Worm (Caenorhabditis elegans): ENCODE data around the gene srg-45.

Gene srg-45

DNA sequence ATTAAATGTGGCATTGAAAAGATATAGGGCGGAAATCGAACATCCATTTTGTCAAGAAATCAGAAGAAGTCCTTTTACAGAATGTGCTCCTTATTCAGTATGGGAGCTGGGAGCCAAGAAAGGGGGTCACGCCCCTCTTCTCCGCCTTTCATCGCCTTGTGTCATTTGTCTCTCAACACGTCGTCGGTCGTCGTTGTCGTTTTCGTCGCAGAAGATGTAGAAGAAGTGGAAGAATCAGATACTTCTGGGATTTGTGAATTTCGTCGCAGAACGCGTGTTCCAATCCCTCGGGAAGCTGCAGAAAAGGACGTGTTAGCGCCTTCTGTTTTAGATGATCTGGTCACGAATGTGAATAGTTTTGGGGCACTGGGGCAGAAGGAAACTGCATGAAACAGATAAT, 30.3 kb upstream of the srg-45 start, which contains the start of gene bnc-1:
bnc-1 (minus strand) TSS at position 101 of the 400 bp plus-strand sequence.
- TF ChIP-seq scrt-1 (GFP tag; IDR thresholded peaks at IDR 0.05) (no peak), hnd-1 (tag; optimal IDR thresholded peaks at IDR 0.05) (no peak), sea-1 (GFP tag; conservative IDR thresholded peaks at IDR 0.05) (no peak), tbx-37 (GFP tag; conservative IDR thresholded peaks at IDR 0.05) (no peak), hmbx-1 (tag; optimal IDR thresholded peaks at IDR 0.05) (no peak), ceh-36 (tag; optimal IDR thresholded peaks at IDR 0.05) (no peak), pes-1 (GFP tag; IDR thresholded peaks at IDR 0.05) (no peak), ceh-13 (GFP tag; optimal IDR thresholded peaks at IDR 0.05) (no peak), B0310.2 (tag; optimal IDR thresholded peaks at IDR 0.05) (no peak), F13C5.2 (tag; optimal IDR thresholded peaks at IDR 0.05) (no peak), ets-7 (tag; optimal IDR thresholded peaks at IDR 0.05) (no peak), aly-1 (tag; optimal IDR thresholded peaks at IDR 0.05) (no peak), tra-4 (tag; optimal IDR thresholded peaks at IDR 0.05) (no peak), hmg-4 (GFP tag; optimal IDR thresholded peaks at IDR 0.05) (no peak), ama-1 (optimal IDR thresholded peaks at IDR 0.05) (no peak), tbx-11 (GFP tag; IDR thresholded peaks at IDR 0.05) (no peak), flt-1 (GFP tag; IDR thresholded peaks at IDR 0.05) (no peak)

DNA sequence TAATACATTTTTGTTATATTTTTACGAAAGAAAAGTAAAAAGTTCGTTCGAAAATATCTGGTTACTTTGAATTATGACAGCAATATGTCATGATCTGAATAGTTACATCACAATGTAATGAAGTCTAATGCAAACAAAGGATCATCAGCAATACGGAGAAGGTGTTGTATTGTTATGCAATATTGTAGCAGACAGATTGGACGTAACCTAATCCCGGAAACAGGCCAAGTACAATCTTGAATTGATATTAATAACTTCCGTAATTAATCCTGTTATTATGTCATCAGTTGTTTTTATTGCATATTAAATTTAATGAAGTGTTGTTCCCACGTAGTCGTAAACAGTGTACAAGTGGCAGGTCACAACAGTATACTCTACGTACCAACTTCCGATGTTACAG, 25.8 kb upstream of the srg-45 start:
- TF ChIP-seq ceh-36 (tag; optimal IDR thresholded peaks at IDR 0.05) (peak; percentile 3), aly-1 (tag; optimal IDR thresholded peaks at IDR 0.05) (no peak)

DNA sequence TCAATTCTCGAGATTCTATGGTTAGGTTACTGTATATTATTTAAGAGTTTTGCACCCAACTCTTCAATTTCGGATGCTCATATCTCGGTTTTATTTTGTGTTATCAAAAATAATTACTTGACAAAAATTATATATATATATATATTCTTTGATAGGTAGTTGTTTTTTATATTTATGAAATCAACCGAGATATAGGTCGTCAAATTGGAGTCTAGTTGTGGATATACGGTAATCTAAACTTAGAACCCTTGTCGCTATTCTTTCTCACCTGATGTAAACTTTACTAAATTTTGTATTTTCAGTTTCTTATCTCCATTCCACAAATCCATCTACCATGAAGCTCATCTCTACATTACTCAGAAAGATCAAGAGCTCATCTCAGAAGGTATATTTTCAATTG, 24.1 kb upstream of the srg-45 start, which contains the start of gene F55C5.10:
F55C5.10 (plus strand) TSS at position 301 of the 400 bp plus-strand sequence.
- TF ChIP-seq tbx-11 (GFP tag; IDR thresholded peaks at IDR 0.05) (no peak), tbx-37 (GFP tag; conservative IDR thresholded peaks at IDR 0.05) (no peak), ama-1 (optimal IDR thresholded peaks at IDR 0.05) (no peak), aly-1 (tag; optimal IDR thresholded peaks at IDR 0.05) (no peak), tra-4 (tag; optimal IDR thresholded peaks at IDR 0.05) (no peak), ceh-36 (tag; optimal IDR thresholded peaks at IDR 0.05) (no peak), F13C5.2 (tag; optimal IDR thresholded peaks at IDR 0.05) (no peak), scrt-1 (GFP tag; IDR thresholded peaks at IDR 0.05) (no peak), pes-1 (GFP tag; IDR thresholded peaks at IDR 0.05) (no peak), B0310.2 (tag; optimal IDR thresholded peaks at IDR 0.05) (no peak), sea-1 (GFP tag; conservative IDR thresholded peaks at IDR 0.05) (no peak), hnd-1 (tag; optimal IDR thresholded peaks at IDR 0.05) (no peak), hmbx-1 (tag; optimal IDR thresholded peaks at IDR 0.05) (no peak), hmg-4 (GFP tag; optimal IDR thresholded peaks at IDR 0.05) (no peak), ets-7 (tag; optimal IDR thresholded peaks at IDR 0.05) (no peak), flt-1 (GFP tag; IDR thresholded peaks at IDR 0.05) (no peak)

DNA sequence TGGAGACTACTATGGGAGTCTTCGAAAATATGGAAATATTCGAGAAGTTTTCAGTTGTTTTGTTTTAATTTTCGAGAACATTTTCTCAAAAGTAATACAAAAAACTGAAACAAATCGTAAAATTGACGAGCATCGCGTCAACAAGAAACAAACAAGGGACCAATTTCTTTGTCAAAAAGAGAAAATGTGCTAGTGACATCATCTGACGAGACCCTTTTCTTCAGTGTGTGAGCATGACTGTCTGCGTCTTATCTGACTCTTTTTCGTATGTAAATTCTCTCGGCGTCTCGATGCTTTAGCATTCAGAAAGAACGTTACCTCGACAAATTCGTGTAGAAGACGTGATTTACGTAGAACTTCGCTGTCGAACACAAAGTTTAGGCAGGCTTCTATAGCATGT, 19.6 kb upstream of the srg-45 start:
- no peak for TF ChIP-seq pes-1 (GFP tag; IDR thresholded peaks at IDR 0.05)
- no peak for TF ChIP-seq scrt-1 (GFP tag; IDR thresholded peaks at IDR 0.05)
- no peak for TF ChIP-seq hnd-1 (tag; optimal IDR thresholded peaks at IDR 0.05)
- no peak for TF ChIP-seq ets-7 (tag; optimal IDR thresholded peaks at IDR 0.05)
- TF ChIP-seq tbx-11 (GFP tag; IDR thresholded peaks at IDR 0.05), result no peak
- TF ChIP-seq ceh-13 (GFP tag; optimal IDR thresholded peaks at IDR 0.05), result no peak

DNA sequence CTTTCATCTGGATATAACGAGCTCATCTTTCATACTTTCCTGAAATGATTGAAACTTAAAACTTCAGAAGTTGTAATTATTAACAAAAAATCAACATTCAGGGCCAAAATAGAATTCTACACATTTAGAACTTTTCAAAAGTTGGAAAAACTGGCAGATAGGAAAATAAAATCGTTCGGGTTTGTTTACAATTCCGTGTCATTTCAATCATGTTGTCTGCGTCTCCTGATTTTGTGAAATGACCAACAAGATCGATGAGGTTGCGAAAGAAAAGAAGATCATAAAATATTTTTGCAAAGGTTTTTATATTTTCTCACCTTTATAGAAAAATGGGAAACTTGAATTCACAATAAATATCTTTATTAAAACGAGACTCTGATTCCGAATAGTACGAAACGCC, 18.7 kb upstream of the srg-45 start, which contains the start of gene rskd-1:
rskd-1 (minus strand) TSS at position 39 of the 400 bp plus-strand sequence.
- TF ChIP-seq tbx-11 (GFP tag; IDR thresholded peaks at IDR 0.05) (no peak), sea-1 (GFP tag; conservative IDR thresholded peaks at IDR 0.05) (no peak), F13C5.2 (tag; optimal IDR thresholded peaks at IDR 0.05) (no peak)

DNA sequence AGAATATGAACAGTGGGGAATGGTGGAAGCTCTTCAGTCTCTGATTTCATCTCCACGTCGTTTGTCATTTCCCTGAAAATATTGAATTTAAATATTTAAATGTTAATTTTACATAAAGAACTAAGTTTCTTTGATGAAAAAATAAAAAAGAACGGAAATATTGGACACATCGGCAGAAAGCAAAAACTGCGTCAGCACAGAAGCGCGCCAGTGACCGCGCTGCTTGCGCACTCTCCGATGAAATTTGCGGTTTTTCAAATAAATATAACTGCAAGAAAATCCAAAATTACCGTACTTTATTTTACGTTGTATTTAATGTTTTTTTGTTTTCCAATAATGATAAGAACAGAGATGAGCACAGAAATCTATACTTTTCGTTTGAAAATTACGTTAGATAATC, 15.7 kb upstream of the srg-45 start, which contains the start of the genes srpa-68 and srh-16:
srpa-68 (minus strand) TSS at position 72 of the 400 bp plus-strand sequence.
srh-16 (plus strand) TSS at position 275 of the 400 bp plus-strand sequence.
- no peak for TF ChIP-seq tra-4 (tag; optimal IDR thresholded peaks at IDR 0.05)
- no peak for TF ChIP-seq ama-1 (optimal IDR thresholded peaks at IDR 0.05)
- TF ChIP-seq B0310.2 (tag; optimal IDR thresholded peaks at IDR 0.05), result peak; percentile 28
- peak; percentile 29 for TF ChIP-seq ceh-36 (tag; optimal IDR thresholded peaks at IDR 0.05)
- TF ChIP-seq tbx-37 (GFP tag; conservative IDR thresholded peaks at IDR 0.05), result 0 out of 2 replicates have a peak, but pooled peaks have one; percentile 17
- no peak for TF ChIP-seq aly-1 (tag; optimal IDR thresholded peaks at IDR 0.05)
- 0 out of 2 replicates have a peak, but pooled peaks have one; percentile 56 for TF ChIP-seq scrt-1 (GFP tag; IDR thresholded peaks at IDR 0.05)
- TF ChIP-seq flt-1 (GFP tag; IDR thresholded peaks at IDR 0.05), result peak; percentile 74
- TF ChIP-seq hmg-4 (GFP tag; optimal IDR thresholded peaks at IDR 0.05), result peak; percentile 70
- no peak for TF ChIP-seq sea-1 (GFP tag; conservative IDR thresholded peaks at IDR 0.05)
- TF ChIP-seq ets-7 (tag; optimal IDR thresholded peaks at IDR 0.05), result no peak
- TF ChIP-seq hnd-1 (tag; optimal IDR thresholded peaks at IDR 0.05), result peak; percentile 39
- TF ChIP-seq pes-1 (GFP tag; IDR thresholded peaks at IDR 0.05), result peak; percentile 80
- no peak for TF ChIP-seq ceh-13 (GFP tag; optimal IDR thresholded peaks at IDR 0.05)
- TF ChIP-seq tbx-11 (GFP tag; IDR thresholded peaks at IDR 0.05), result peak; percentile 42; the same call in 1 of the 2 replicates
- TF ChIP-seq hmbx-1 (tag; optimal IDR thresholded peaks at IDR 0.05), result no peak
- peak; percentile 89 for TF ChIP-seq F13C5.2 (tag; optimal IDR thresholded peaks at IDR 0.05)

DNA sequence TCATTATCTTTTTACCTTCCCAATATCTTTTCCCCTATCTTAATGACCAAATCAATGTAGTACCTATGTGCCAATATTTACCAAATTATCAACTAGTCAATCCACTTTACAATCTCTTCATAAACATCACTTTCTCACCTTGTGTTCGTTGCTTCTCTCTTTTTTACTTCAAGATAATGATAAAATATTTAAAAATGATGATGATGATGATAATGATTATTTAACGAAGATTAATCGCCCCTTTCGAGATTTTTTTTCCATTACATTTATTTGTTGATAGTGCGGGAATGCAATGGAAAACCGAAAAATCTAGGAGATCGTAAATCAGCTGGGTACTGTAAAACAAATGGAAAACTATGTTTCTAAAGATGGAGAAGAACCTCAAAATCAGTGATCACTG, 13.2 kb upstream of the srg-45 start:
- TF ChIP-seq tra-4 (tag; optimal IDR thresholded peaks at IDR 0.05) (no peak), tbx-11 (GFP tag; IDR thresholded peaks at IDR 0.05) (no peak), aly-1 (tag; optimal IDR thresholded peaks at IDR 0.05) (no peak), pes-1 (GFP tag; IDR thresholded peaks at IDR 0.05) (no peak), tbx-37 (GFP tag; conservative IDR thresholded peaks at IDR 0.05) (no peak), F13C5.2 (tag; optimal IDR thresholded peaks at IDR 0.05) (no peak), B0310.2 (tag; optimal IDR thresholded peaks at IDR 0.05) (no peak), ets-7 (tag; optimal IDR thresholded peaks at IDR 0.05) (no peak), hmg-4 (GFP tag; optimal IDR thresholded peaks at IDR 0.05) (no peak), flt-1 (GFP tag; IDR thresholded peaks at IDR 0.05) (no peak), scrt-1 (GFP tag; IDR thresholded peaks at IDR 0.05) (no peak), hmbx-1 (tag; optimal IDR thresholded peaks at IDR 0.05) (no peak), hnd-1 (tag; optimal IDR thresholded peaks at IDR 0.05) (no peak)

DNA sequence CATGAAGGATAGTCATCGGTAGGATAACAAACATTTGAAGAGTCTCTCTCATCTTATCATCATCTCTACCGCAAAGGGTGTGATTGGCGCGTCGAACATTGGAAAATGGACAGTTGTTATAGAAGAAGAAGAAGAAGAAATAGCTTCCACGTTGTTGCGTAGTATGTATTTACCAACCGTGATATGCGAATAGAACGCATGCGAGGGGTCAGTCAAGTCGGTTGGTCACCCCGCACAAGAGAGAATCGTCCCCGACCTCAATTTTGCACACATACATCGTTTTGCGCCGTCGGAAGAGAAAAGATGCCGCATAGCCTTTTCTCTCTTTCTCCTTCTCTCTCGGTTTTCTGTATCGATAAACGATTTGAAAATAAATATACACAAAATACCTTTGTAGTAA, 12.3 kb upstream of the srg-45 start:
- TF ChIP-seq hmg-4 (GFP tag; optimal IDR thresholded peaks at IDR 0.05), result peak; percentile 2
- TF ChIP-seq ceh-36 (tag; optimal IDR thresholded peaks at IDR 0.05), result no peak
